Fruit fly (Drosophila melanogaster): ENCODE results near the gene CG17211.

CG17211 gene

DNA sequence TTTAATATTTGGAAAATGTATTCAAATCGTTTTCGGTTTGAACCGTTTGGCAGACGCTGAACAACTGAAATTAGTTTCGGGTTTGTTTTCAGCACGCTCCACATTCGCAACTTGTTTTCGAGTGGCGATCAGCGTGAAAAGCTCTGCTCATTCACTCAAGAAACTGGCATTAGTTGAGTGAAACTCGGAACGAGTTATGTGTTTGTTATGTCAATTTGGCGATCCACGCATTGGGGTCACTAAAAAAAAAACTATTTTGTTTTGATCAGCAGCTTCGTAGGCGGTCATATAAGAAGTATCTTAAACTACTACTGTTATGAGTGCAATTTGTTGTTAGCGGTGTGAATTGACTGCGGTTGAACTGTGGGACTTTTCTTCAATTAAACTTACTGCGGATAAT, 63.5 kb downstream of the CG17211 start, which contains the start of gene atilla (continued):
- no peak for TF ChIP-seq ssp (GFP tag; IDR thresholded peaks at IDR 0.05)
- no peak for TF ChIP-seq CG8290 (GFP tag; optimal IDR thresholded peaks at IDR 0.05)
- TF ChIP-seq CG8290 (tag; optimal IDR thresholded peaks at IDR 0.05) = peak in 1 of 2 experiments; percentile 9
- no peak for TF ChIP-seq sr (GFP tag; IDR thresholded peaks at IDR 0.05)
- peak; percentile 12 for TF ChIP-seq CG6765 (GFP tag; optimal IDR thresholded peaks at IDR 0.05)
- no peak for TF ChIP-seq E2f2 (GFP tag; IDR thresholded peaks at IDR 0.05)
- no peak for TF ChIP-seq Doc2 (GFP tag; IDR thresholded peaks at IDR 0.05)
- 0 out of 3 replicates have a peak, but pooled peaks have one; percentile 6 for TF ChIP-seq Dbx (GFP tag; IDR thresholded peaks at IDR 0.05)
- no peak for TF ChIP-seq gro (GFP tag; optimal IDR thresholded peaks at IDR 0.05)
- no peak for TF ChIP-seq ATbp (GFP tag; optimal IDR thresholded peaks at IDR 0.05)
- peak; percentile 10 for TF ChIP-seq CG13296 (GFP tag; optimal IDR thresholded peaks at IDR 0.05)
- TF ChIP-seq CG3281 (GFP tag; optimal IDR thresholded peaks at IDR 0.05) = peak; percentile 26
- no peak for TF ChIP-seq ken (GFP tag; IDR thresholded peaks at IDR 0.05)
- no peak for TF ChIP-seq CTCF (GFP tag; optimal IDR thresholded peaks at IDR 0.05)
- TF ChIP-seq HLH4C (GFP tag; IDR thresholded peaks at IDR 0.05; ENCODE audit: partially characterized antibody) = no peak
- no peak for TF ChIP-seq lbe (GFP tag; optimal IDR thresholded peaks at IDR 0.05)
- TF ChIP-seq Meics (GFP tag; optimal IDR thresholded peaks at IDR 0.05) = no peak
- TF ChIP-seq tgo (GFP tag; IDR thresholded peaks at IDR 0.05) = no peak
- TF ChIP-seq Hr3 (GFP tag; optimal IDR thresholded peaks at IDR 0.05) = no peak
- TF ChIP-seq pb (GFP tag; optimal IDR thresholded peaks at IDR 0.05) = no peak
- peak; percentile 78; the same call in 1 of the 4 replicates for TF ChIP-seq chinmo (GFP tag; IDR thresholded peaks at IDR 0.05; ENCODE audit: partially characterized antibody)
- no peak for TF ChIP-seq Atf6 (GFP tag; IDR thresholded peaks at IDR 0.05)
- TF ChIP-seq CG11504 (tag; optimal IDR thresholded peaks at IDR 0.05) = no peak
- no peak for TF ChIP-seq CG17912 (GFP tag; optimal IDR thresholded peaks at IDR 0.05)
- no peak for TF ChIP-seq gt (GFP tag; IDR thresholded peaks at IDR 0.05)
- TF ChIP-seq CG3407 (GFP tag; optimal IDR thresholded peaks at IDR 0.05) = no peak
- no peak for TF ChIP-seq CG12744 (GFP tag; optimal IDR thresholded peaks at IDR 0.05)
- peak; percentile 42 for TF ChIP-seq Med (GFP tag)
- no peak for TF ChIP-seq zfh1 (GFP tag; IDR thresholded peaks at IDR 0.05)
- no peak for TF ChIP-seq Dref (GFP tag; IDR thresholded peaks at IDR 0.05)
- TF ChIP-seq CG9437 (GFP tag; optimal IDR thresholded peaks at IDR 0.05) = no peak
- no peak for TF ChIP-seq esg (GFP tag; conservative IDR thresholded peaks at IDR 0.05)
- no peak for TF ChIP-seq sna (GFP tag; IDR thresholded peaks at IDR 0.05; ENCODE audit: partially characterized antibody)
- TF ChIP-seq Dp (GFP tag; optimal IDR thresholded peaks at IDR 0.05) = no peak
- no peak for TF ChIP-seq vnd (GFP tag; IDR thresholded peaks at IDR 0.05; ENCODE audit: partially characterized antibody)
- no peak for TF ChIP-seq CG18619 (GFP tag; optimal IDR thresholded peaks at IDR 0.05)
- TF ChIP-seq CG4820 (GFP tag; optimal IDR thresholded peaks at IDR 0.05) = no peak
- no peak for TF ChIP-seq CG14667 (GFP tag; IDR thresholded peaks at IDR 0.05)
- TF ChIP-seq CG11247 (GFP tag; IDR thresholded peaks at IDR 0.05) = no peak
- no peak for TF ChIP-seq wek (GFP tag; optimal IDR thresholded peaks at IDR 0.05)
- TF ChIP-seq TFAM (GFP tag; optimal IDR thresholded peaks at IDR 0.05) = no peak
- no peak for TF ChIP-seq zf30C (GFP tag; optimal IDR thresholded peaks at IDR 0.05)
- TF ChIP-seq CG12236 (GFP tag; optimal IDR thresholded peaks at IDR 0.05) = no peak
- TF ChIP-seq Lpt (GFP tag; optimal IDR thresholded peaks at IDR 0.05) = no peak
- TF ChIP-seq CG31224 (GFP tag; IDR thresholded peaks at IDR 0.05) = no peak
- TF ChIP-seq Gsc (GFP tag; IDR thresholded peaks at IDR 0.05) = no peak
- peak; percentile 36 for TF ChIP-seq lab (GFP tag; optimal IDR thresholded peaks at IDR 0.05)
- TF ChIP-seq z (GFP tag; IDR thresholded peaks at IDR 0.05) = peak; percentile 95
- TF ChIP-seq Fer3 (tag; optimal IDR thresholded peaks at IDR 0.05) = peak; percentile 5
- no peak for TF ChIP-seq row (GFP tag; IDR thresholded peaks at IDR 0.05)
- TF ChIP-seq YL-1 (GFP tag; optimal IDR thresholded peaks at IDR 0.05) = no peak
- no peak for TF ChIP-seq gce (GFP tag; IDR thresholded peaks at IDR 0.05)
- TF ChIP-seq CG10267 (tag; optimal IDR thresholded peaks at IDR 0.05) = no peak

Data from whole organism, embryonic.